Worm (Caenorhabditis elegans) whole organism, L1 larva: ENCODE data around the gene daf-15.

Experiments
- egl-27 ChIP-seq, 2 experiments: fragments of 150-350 bp in 1 of 2; sonication (generic microtip); optimal IDR thresholded peaks; 3 replicates each; lab custom pipeline; 2017 to 2018; ENCODE audit warnings: missing biosample characterization in 2 of 2, missing genetic modification characterization in 2 of 2, missing genetic modification reagents in 2 of 2
- jun-1 ChIP-seq: fragments of 150-350 bp; optimal IDR thresholded peaks from 2 replicates; lab custom pipeline; 2014; ENCODE audit warnings: missing biosample characterization, missing genetic modification reagents, missing genetic modification characterization
- nhr-237 ChIP-seq: fragments of 150-350 bp; optimal IDR thresholded peaks from 2 replicates; lab custom pipeline; 2014; ENCODE audit warnings: missing biosample characterization, missing genetic modification characterization
- nhr-90 ChIP-seq: sonication (generic microtip); optimal IDR thresholded peaks from 2 replicates; lab custom pipeline; 2016; ENCODE audit warnings: mild to moderate bottlenecking, missing genetic modification characterization, missing compliant biosample characterization; ENCODE audit not compliant: poor library complexity
- snpc-4 ChIP-seq: fragments of 150-350 bp; optimal IDR thresholded peaks from 2 replicates; lab custom pipeline; 2014; ENCODE audit warnings: missing biosample characterization, missing genetic modification characterization
- sox-4 ChIP-seq: sonication (generic microtip); optimal IDR thresholded peaks from 2 replicates; lab custom pipeline; 2016; ENCODE audit warnings: missing genetic modification characterization, missing compliant biosample characterization
- unc-62 ChIP-seq: fragments of 150-350 bp; optimal IDR thresholded peaks from 2 replicates; lab custom pipeline; 2014; ENCODE audit warnings: missing biosample characterization, missing genetic modification reagents, missing genetic modification characterization
- xbp-1 ChIP-seq: sonication (generic microtip); optimal IDR thresholded peaks from 2 replicates; lab custom pipeline; 2016; ENCODE audit warnings: missing genetic modification characterization, missing compliant biosample characterization
- zag-1 ChIP-seq: fragments of 150-350 bp; optimal IDR thresholded peaks from 2 replicates; lab custom pipeline; 2014; ENCODE audit warnings: missing biosample characterization, missing genetic modification characterization

DNA sequence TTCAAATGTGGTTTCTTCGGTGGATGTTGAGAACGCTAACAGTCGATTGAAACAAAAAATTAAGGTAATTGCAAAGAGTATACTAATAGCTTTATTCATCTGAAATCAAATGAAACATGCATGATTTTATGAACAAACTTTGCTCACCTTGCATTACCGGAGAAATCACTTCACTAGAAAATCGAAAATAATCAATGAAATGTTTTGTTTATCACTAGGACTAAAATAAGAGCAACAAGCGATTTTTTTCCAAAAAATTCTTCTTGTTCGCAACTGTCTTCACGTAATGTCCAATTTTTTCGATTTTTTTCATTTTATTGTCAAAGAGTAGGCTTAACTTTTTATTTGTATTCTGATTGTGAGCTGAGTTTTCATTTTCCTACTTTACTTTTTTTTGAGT, 36.4 kb downstream of the daf-15 start, which contains the start of gene F56D5.9:
- TF ChIP-seq zag-1 (tag; lab: Kevin White, UChicago), result no peak
- no peak for TF ChIP-seq nhr-237
- no peak for TF ChIP-seq unc-62 (GFP tag; lab: Kevin White, UChicago)
- no peak for TF ChIP-seq egl-27 (tag; optimal IDR thresholded peaks at IDR 0.05; lab: Kevin White, UChicago)
- no peak for TF ChIP-seq xbp-1 (tag; lab: Kevin White, UChicago)
- no peak for TF ChIP-seq nhr-90 (tag; lab: Kevin White, UChicago)
- no peak for TF ChIP-seq snpc-4 (tag; lab: Kevin White, UChicago)
- no peak for TF ChIP-seq jun-1 (tag; lab: Kevin White, UChicago)
- no peak for TF ChIP-seq sox-4 (tag; lab: Kevin White, UChicago)
